Worm (Caenorhabditis elegans) whole organism, L3 larva: Measurements from ENCODE around the gene H35B03.2.

ENCODE experiments used
- R02D3.7 ChIP-seq: fragments of 150-350 bp; optimal IDR thresholded peaks from 2 replicates; lab custom pipeline; 2014; ENCODE audit warnings: missing biosample characterization, missing genetic modification characterization
- ama-1 ChIP-seq: fragments of 150-350 bp; optimal IDR thresholded peaks from 2 replicates; lab custom pipeline; 2018
- ceh-16 ChIP-seq: sonication (generic microtip); optimal IDR thresholded peaks from 2 replicates; lab custom pipeline; 2017; ENCODE audit warnings: missing biosample characterization, missing genetic modification characterization
- eor-1 ChIP-seq, 2 experiments: fragments of 150-350 bp; optimal IDR thresholded peaks; 2 replicates each; lab custom pipeline; 2014 to 2018; ENCODE audit warnings: missing biosample characterization in 2 of 2, missing genetic modification characterization in 2 of 2
- mdl-1 ChIP-seq: fragments of 150-350 bp; optimal IDR thresholded peaks from 2 replicates; lab custom pipeline; 2014; ENCODE audit warnings: missing biosample characterization, missing genetic modification characterization
- tbx-2 ChIP-seq: sonication (generic microtip); optimal IDR thresholded peaks from 2 replicates; lab custom pipeline; 2016; ENCODE audit warnings: mild to moderate bottlenecking, missing genetic modification characterization, missing compliant biosample characterization
- zag-1 ChIP-seq: fragments of 150-350 bp; optimal IDR thresholded peaks from 2 replicates; lab custom pipeline; 2014; ENCODE audit warnings: missing biosample characterization, missing genetic modification characterization

ce11 chrIV:5715341-5716112 lies 15.9 kb downstream of the H35B03.2 start:
- TF ChIP-seq mdl-1 = no peak
- no peak for TF ChIP-seq tbx-2 (tag; lab: Kevin White, UChicago)
- no peak for TF ChIP-seq ama-1 (lab: Kevin White, UChicago)
- TF ChIP-seq ceh-16 = no peak
- no peak for TF ChIP-seq zag-1 (tag; lab: Kevin White, UChicago)
- TF ChIP-seq R02D3.7 (tag; lab: Kevin White, UChicago) = no peak
- TF ChIP-seq eor-1 (tag; optimal IDR thresholded peaks at IDR 0.05; lab: Kevin White, UChicago) = no peak
